Fruit fly (Drosophila melanogaster): Measurements from ENCODE around the gene Vps36.

Gene Vps36

DNA sequence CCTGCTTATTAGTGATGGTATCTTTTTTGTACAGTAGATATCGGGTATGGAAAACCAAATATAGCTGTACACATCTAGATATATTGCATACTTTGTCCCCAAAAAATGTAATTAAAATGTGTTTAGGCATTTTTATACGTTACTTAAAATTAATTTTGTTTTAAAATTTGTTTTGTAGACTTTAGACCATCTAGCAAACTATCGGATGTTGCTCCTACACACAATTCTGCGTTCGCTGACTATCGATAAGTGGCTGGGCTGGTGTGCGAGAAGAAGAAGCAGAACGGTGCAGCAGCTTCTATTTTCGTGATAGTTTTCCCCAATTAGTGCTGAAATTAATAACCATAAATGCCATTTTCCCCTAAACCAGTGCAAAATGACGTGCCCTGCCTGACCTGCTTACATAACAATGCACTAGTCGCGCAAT is at the start of gene Vps36, which contains the start of gene Liprin-beta:
TSS of gene Vps36 (minus strand) at position 1 of the 427 bp plus-strand sequence.
TSS of gene Liprin-beta (plus strand) at position 143 of the 427 bp plus-strand sequence.
- no peak for TF ChIP-seq psq (optimal IDR thresholded peaks at IDR 0.05)
- no peak for TF ChIP-seq Dll (optimal IDR thresholded peaks at IDR 0.05)
- no peak for TF ChIP-seq usp (GFP tag; optimal IDR thresholded peaks at IDR 0.05)
- no peak for TF ChIP-seq pan (optimal IDR thresholded peaks at IDR 0.05)
- TF ChIP-seq EcR (GFP tag; optimal IDR thresholded peaks at IDR 0.05), result no peak
- no peak for TF ChIP-seq CG8478 (optimal IDR thresholded peaks at IDR 0.05)

DNA sequence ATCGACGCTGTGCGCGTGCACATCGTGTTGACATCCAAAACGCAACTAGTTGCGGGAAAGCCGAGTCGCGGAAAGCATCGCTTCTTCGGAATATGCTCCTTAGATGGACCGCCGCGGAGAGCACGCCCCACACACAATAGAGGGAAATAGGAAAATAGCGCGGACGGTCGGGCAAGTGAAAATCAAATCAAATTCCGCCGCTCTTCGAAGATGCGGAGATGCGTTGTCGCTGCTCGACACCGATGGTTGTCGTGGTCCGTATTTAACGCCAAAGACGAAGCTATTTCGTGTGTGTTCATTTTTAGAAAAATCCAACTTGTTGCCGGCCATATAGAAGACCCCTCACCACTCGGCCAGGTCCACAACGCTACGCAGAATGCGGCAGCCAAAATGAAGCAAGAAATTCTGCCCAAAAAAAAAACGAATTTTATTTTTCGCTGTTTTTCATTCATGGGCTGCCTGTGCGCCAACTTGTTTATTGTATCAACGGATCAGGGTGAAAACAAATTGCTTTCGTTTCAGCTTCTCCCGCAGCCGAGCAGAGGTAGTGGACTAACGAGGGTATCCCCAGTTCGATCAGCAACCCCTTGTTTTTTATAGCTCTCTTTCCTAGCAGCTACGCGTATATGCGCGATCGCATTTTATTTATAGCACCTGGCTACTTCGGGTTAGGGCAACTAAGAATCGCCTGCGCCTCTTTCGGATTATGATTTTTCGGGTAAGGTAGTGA is 6.8 kb upstream of the Vps36 start, which contains the start of gene CG10710:
TSS of gene CG10710 (minus strand) at position 51 of the 730 bp plus-strand sequence.
- no peak for TF ChIP-seq Dll (optimal IDR thresholded peaks at IDR 0.05)
- no peak for TF ChIP-seq EcR (GFP tag; optimal IDR thresholded peaks at IDR 0.05)
- no peak for TF ChIP-seq psq (optimal IDR thresholded peaks at IDR 0.05)
- TF ChIP-seq CG8478 (optimal IDR thresholded peaks at IDR 0.05), result no peak
- TF ChIP-seq usp (GFP tag; optimal IDR thresholded peaks at IDR 0.05), result no peak
- no peak for TF ChIP-seq pan (optimal IDR thresholded peaks at IDR 0.05)

DNA sequence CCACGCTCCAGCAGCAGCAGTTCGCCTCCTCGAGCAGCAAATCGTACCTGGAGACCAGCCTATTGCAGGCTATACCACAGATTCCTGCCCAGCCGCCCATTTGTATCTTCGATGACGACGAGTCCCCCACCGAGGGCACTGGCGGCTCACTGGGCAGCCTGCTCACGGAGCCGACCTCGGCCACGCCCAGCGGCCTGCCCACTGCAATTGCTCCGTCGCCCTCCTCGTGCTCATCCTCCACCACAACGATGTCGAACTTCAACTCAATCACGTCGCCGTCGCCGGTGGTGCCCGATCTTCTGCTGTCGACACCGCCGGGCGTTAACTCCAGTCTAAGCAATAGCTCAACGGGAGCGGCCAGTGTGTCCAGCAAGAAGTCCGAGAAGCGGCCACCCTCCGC is 9.3 kb downstream of the Vps36 start:
- TF ChIP-seq Dll (optimal IDR thresholded peaks at IDR 0.05) (no peak), CG8478 (optimal IDR thresholded peaks at IDR 0.05) (no peak), psq (optimal IDR thresholded peaks at IDR 0.05) (no peak), pan (optimal IDR thresholded peaks at IDR 0.05) (no peak), EcR (GFP tag; optimal IDR thresholded peaks at IDR 0.05) (no peak)

dm6 chr3L:13502484-13503109 is 10.3 kb downstream of the Vps36 start, which contains the start of gene Spt20:
Spt20 (plus strand) TSS chr3L:13502707.
- TF ChIP-seq EcR (GFP tag; optimal IDR thresholded peaks at IDR 0.05) (no peak), psq (optimal IDR thresholded peaks at IDR 0.05) (no peak), Dll (optimal IDR thresholded peaks at IDR 0.05) (no peak), usp (GFP tag; optimal IDR thresholded peaks at IDR 0.05) (no peak), pan (optimal IDR thresholded peaks at IDR 0.05) (no peak), CG8478 (optimal IDR thresholded peaks at IDR 0.05) (no peak)

- TF ChIP-seq EcR (GFP tag; optimal IDR thresholded peaks at IDR 0.05) (no peak), usp (GFP tag; optimal IDR thresholded peaks at IDR 0.05) (no peak), Dll (optimal IDR thresholded peaks at IDR 0.05) (no peak), psq (optimal IDR thresholded peaks at IDR 0.05) (no peak), pan (optimal IDR thresholded peaks at IDR 0.05) (no peak)
Observed at dm6 chr3L:13499932-13500719, 12.8 kb downstream of the Vps36 start.

- no peak for TF ChIP-seq psq (optimal IDR thresholded peaks at IDR 0.05)
- TF ChIP-seq usp (GFP tag; optimal IDR thresholded peaks at IDR 0.05), result no peak
- TF ChIP-seq Dll (optimal IDR thresholded peaks at IDR 0.05), result no peak
- TF ChIP-seq pan (optimal IDR thresholded peaks at IDR 0.05), result no peak
- TF ChIP-seq CG8478 (optimal IDR thresholded peaks at IDR 0.05), result no peak
- TF ChIP-seq EcR (GFP tag; optimal IDR thresholded peaks at IDR 0.05), result no peak
Observed at dm6 chr3L:13499531-13499930, 13.4 kb downstream of the Vps36 start.

dm6 chr3L:13497720-13498355 is 15.1 kb downstream of the Vps36 start:
- TF ChIP-seq CG8478 (optimal IDR thresholded peaks at IDR 0.05) (no peak), EcR (GFP tag; optimal IDR thresholded peaks at IDR 0.05) (no peak), usp (GFP tag; optimal IDR thresholded peaks at IDR 0.05) (no peak), pan (optimal IDR thresholded peaks at IDR 0.05) (no peak), Dll (optimal IDR thresholded peaks at IDR 0.05) (no peak), psq (optimal IDR thresholded peaks at IDR 0.05) (no peak)

DNA sequence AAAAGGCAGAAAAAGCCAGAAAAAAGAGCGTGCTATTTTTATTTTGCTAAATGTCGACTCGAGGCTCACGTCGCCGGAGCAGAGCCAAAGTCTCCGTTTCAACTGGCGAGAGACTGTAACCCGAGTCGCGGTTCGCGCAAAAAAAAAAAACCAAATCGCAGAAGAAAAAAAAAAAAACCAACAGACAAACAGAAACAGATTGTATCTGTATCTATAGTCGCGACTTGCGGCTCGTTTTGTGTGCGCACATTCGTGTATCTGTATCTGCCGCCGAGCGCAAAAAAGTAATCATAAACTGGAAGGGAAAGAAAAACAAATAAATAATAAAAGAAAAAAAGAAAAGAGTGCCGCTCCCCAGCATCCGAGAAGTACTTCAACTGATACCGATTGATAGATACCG is 17.8 kb downstream of the Vps36 start:
- no peak for TF ChIP-seq Dll (optimal IDR thresholded peaks at IDR 0.05)
- TF ChIP-seq EcR (GFP tag; optimal IDR thresholded peaks at IDR 0.05), result no peak
- no peak for TF ChIP-seq psq (optimal IDR thresholded peaks at IDR 0.05)
- TF ChIP-seq usp (GFP tag; optimal IDR thresholded peaks at IDR 0.05), result no peak
- TF ChIP-seq CG8478 (optimal IDR thresholded peaks at IDR 0.05), result no peak
- no peak for TF ChIP-seq pan (optimal IDR thresholded peaks at IDR 0.05)

dm6 chr3L:13494363-13495015 is 18.4 kb downstream of the Vps36 start:
- TF ChIP-seq EcR (GFP tag; optimal IDR thresholded peaks at IDR 0.05) (peak in 1 of 2 experiments; percentile 7), psq (optimal IDR thresholded peaks at IDR 0.05) (no peak), Dll (optimal IDR thresholded peaks at IDR 0.05) (peak; percentile 11)

DNA sequence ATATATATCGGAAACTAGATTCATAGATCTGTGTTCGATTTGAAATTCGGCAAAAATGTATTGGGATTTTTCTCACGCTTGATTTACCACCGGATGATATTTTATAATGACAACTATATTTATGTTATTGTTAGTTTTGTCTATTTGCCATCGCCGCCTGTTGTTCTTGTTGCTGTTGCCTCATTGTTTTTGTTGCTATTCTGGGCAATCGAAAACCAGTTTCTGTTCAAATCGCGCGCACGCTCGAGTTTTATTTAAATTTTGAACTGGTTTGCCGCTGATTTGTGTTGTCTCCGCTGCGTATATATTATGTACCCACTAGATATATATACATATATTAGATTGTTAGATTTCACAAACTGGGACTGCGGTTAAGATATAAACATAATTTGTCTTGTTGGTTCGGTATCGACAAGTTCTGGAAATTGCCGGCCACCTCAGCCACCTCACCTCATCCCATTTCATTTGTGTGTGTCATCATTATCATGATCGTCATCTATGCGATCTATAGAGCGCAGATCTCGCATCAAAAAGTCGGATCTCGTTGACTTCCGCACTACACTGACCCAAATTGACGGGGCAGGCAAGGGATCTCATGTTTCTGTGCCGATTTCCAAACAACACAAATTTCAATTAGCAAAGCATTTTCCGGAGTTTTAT is 22.1 kb downstream of the Vps36 start:
- TF ChIP-seq pan (optimal IDR thresholded peaks at IDR 0.05) (no peak), CG8478 (optimal IDR thresholded peaks at IDR 0.05) (no peak), psq (optimal IDR thresholded peaks at IDR 0.05) (no peak), Dll (optimal IDR thresholded peaks at IDR 0.05) (no peak), EcR (GFP tag; optimal IDR thresholded peaks at IDR 0.05) (no peak), usp (GFP tag; optimal IDR thresholded peaks at IDR 0.05) (no peak)

Data from whole organism.